Fruit fly (Drosophila melanogaster) whole organism, embryonic: ENCODE measurements around the gene temp.
A peak's percentile ranks its signal among the peaks of the same experiment; 100 is the strongest.

Experiments used
- ATbp ChIP-seq: fragments of 200-800 bp; sonication (Bioruptor generic); optimal IDR thresholded peaks from 2 replicates; lab custom pipeline; 2017; ENCODE audit warnings: missing biosample characterization, mild to moderate bottlenecking, missing genetic modification characterization, missing genetic modification reagents
- CG10147 ChIP-seq: fragments of 200-800 bp; sonication (Bioruptor generic); optimal IDR thresholded peaks from 2 replicates; lab custom pipeline; 2019; ENCODE audit warnings: missing biosample characterization, mild to moderate bottlenecking, missing genetic modification characterization, moderate library complexity
- CG10979 ChIP-seq: fragments of 200-800 bp; sonication (Bioruptor generic); optimal IDR thresholded peaks from 2 replicates; lab custom pipeline; 2018; ENCODE audit warnings: missing biosample characterization, mild to moderate bottlenecking, missing genetic modification characterization, moderate library complexity
- CG11085 ChIP-seq: fragments of 200-800 bp; sonication (Bioruptor generic); IDR thresholded peaks from 2 replicates; pipeline ENCODE4 v1.3.6; 2022; ENCODE audit warnings: missing biosample characterization, missing genetic modification characterization
- CG11247 ChIP-seq: fragments of 200-800 bp; sonication (Bioruptor generic); IDR thresholded peaks from 2 replicates; pipeline ENCODE4 v1.3.6; 2022; ENCODE audit warnings: missing biosample characterization, missing genetic modification characterization
- CG11504 ChIP-seq: fragments of 200-800 bp; sonication (Bioruptor generic); optimal IDR thresholded peaks from 3 replicates; lab custom pipeline; 2019; ENCODE audit warnings: missing biosample characterization, mild to moderate bottlenecking, missing genetic modification characterization, moderate library complexity
- CG12104 ChIP-seq: fragments of 200-800 bp; sonication (Bioruptor generic); optimal IDR thresholded peaks from 3 replicates; lab custom pipeline; 2016; ENCODE audit warnings: missing biosample characterization, missing genetic modification characterization
- CG13287 ChIP-seq: fragments of 200-800 bp; sonication (Bioruptor generic); IDR thresholded peaks from 2 replicates; pipeline ENCODE4 v1.3.6; 2022; ENCODE audit warnings: missing biosample characterization, missing genetic modification characterization; ENCODE audit not compliant: partially characterized antibody
- CG13775 ChIP-seq: fragments of 200-800 bp; sonication (Bioruptor generic); optimal IDR thresholded peaks from 3 replicates; lab custom pipeline; 2017; ENCODE audit warnings: missing biosample characterization, mild to moderate bottlenecking, missing genetic modification characterization
- CG14965 ChIP-seq: fragments of 200-800 bp; sonication (Bioruptor generic); optimal IDR thresholded peaks from 2 replicates; lab custom pipeline; 2016; ENCODE audit warnings: missing biosample characterization, missing genetic modification characterization, borderline replicate concordance
- CG15479 ChIP-seq: fragments of 200-800 bp; sonication (Bioruptor generic); optimal IDR thresholded peaks from 3 replicates; lab custom pipeline; 2019; ENCODE audit warnings: missing biosample characterization, mild to moderate bottlenecking, missing genetic modification characterization, moderate library complexity
- CG17328 ChIP-seq: fragments of 200-800 bp; sonication (Bioruptor generic); IDR thresholded peaks from 2 replicates; pipeline ENCODE4 v1.3.6; 2022; ENCODE audit warnings: missing biosample characterization, missing genetic modification characterization
- CG2875 ChIP-seq: fragments of 200-800 bp; sonication (Bioruptor generic); optimal IDR thresholded peaks from 2 replicates; lab custom pipeline; 2017; ENCODE audit warnings: missing biosample characterization, mild to moderate bottlenecking, missing genetic modification characterization, missing genetic modification reagents
- CG30431 ChIP-seq: fragments of 200-800 bp; sonication (Bioruptor generic); optimal IDR thresholded peaks from 2 replicates; lab custom pipeline; 2017; ENCODE audit warnings: missing biosample characterization, missing genetic modification characterization
- CG32767 ChIP-seq: fragments of 200-800 bp; sonication (Bioruptor generic); IDR thresholded peaks from 2 replicates; pipeline ENCODE4 v1.3.6; 2022; ENCODE audit warnings: missing biosample characterization, missing genetic modification characterization
- CG4404 ChIP-seq: fragments of 200-800 bp; sonication (Bioruptor generic); IDR thresholded peaks from 2 replicates; pipeline ENCODE4 v1.3.6; 2022; ENCODE audit warnings: missing biosample characterization, missing genetic modification characterization
- CG6175 ChIP-seq: fragments of 200-800 bp; sonication (Bioruptor generic); IDR thresholded peaks from 3 replicates; pipeline ENCODE4 v1.3.6; 2022; ENCODE audit warnings: missing biosample characterization, missing genetic modification characterization
- CG6254 ChIP-seq: fragments of 200-800 bp; sonication (Bioruptor generic); optimal IDR thresholded peaks from 3 replicates; lab custom pipeline; 2017; ENCODE audit warnings: mild to moderate bottlenecking, missing biosample characterization, missing genetic modification reagents, missing genetic modification characterization
- CG8290 ChIP-seq, 3 experiments: fragments of 200-800 bp; sonication (Bioruptor generic); optimal IDR thresholded peaks; 2 replicates each; lab custom pipeline; 2016 to 2019; ENCODE audit warnings: missing biosample characterization in 3 of 3, missing genetic modification characterization in 3 of 3, mild to moderate bottlenecking in 2 of 3, moderate library complexity in 1 of 3
- CoRest ChIP-seq: fragments of 200-800 bp; sonication (Bioruptor generic); optimal IDR thresholded peaks from 3 replicates; lab custom pipeline; 2018; ENCODE audit warnings: missing biosample characterization, mild to moderate bottlenecking, missing genetic modification characterization, moderate library complexity
- Elba2 ChIP-seq: fragments of 200-800 bp; sonication (Bioruptor generic); optimal IDR thresholded peaks from 3 replicates; lab custom pipeline; 2016; ENCODE audit warnings: missing biosample characterization, missing genetic modification characterization
- Kr ChIP-seq: fragments of 200-800 bp; sonication (Bioruptor generic); optimal IDR thresholded peaks from 2 replicates; lab custom pipeline; 2017; ENCODE audit warnings: missing biosample characterization, mild to moderate bottlenecking, missing genetic modification characterization
- MBD-R2 ChIP-seq: fragments of 200-800 bp; sonication (Bioruptor generic); IDR thresholded peaks from 2 replicates; pipeline ENCODE4 v1.3.6; 2022; ENCODE audit warnings: missing biosample characterization, missing genetic modification characterization
- NFAT ChIP-seq: fragments of 200-800 bp; sonication (Bioruptor generic); IDR thresholded peaks from 2 replicates; pipeline ENCODE4 v1.3.6; 2022; ENCODE audit warnings: missing biosample characterization, missing genetic modification characterization
- Oaz ChIP-seq: fragments of 200-800 bp; sonication (Bioruptor generic); IDR thresholded peaks from 2 replicates; pipeline ENCODE4 v1.3.6; 2022; ENCODE audit warnings: missing biosample characterization, missing genetic modification characterization
- Ssrp ChIP-seq: fragments of 200-800 bp; sonication (Bioruptor generic); optimal IDR thresholded peaks from 2 replicates; lab custom pipeline; 2018; ENCODE audit warnings: missing biosample characterization, mild to moderate bottlenecking, missing genetic modification characterization, moderate library complexity
- Xrp1 ChIP-seq: fragments of 200-800 bp; sonication (Bioruptor generic); IDR thresholded peaks from 2 replicates; pipeline ENCODE4 v1.3.6; 2022; ENCODE audit warnings: missing biosample characterization, missing genetic modification characterization
- abd-A ChIP-seq: fragments of 200-800 bp; sonication (Bioruptor generic); optimal IDR thresholded peaks from 3 replicates; lab custom pipeline; 2019; ENCODE audit warnings: missing biosample characterization, mild to moderate bottlenecking, missing genetic modification characterization, moderate library complexity
- aop ChIP-seq: fragments of 200-800 bp; sonication (Bioruptor generic); IDR thresholded peaks from 2 replicates; pipeline ENCODE4 v1.3.6; 2022; ENCODE audit warnings: missing biosample characterization, missing genetic modification characterization
- cas ChIP-seq: fragments of 200-800 bp; sonication (Bioruptor generic); IDR thresholded peaks from 2 replicates; pipeline ENCODE4 v1.3.6; 2022; ENCODE audit warnings: missing biosample characterization, missing genetic modification characterization
- corto ChIP-seq: fragments of 200-800 bp; sonication (Bioruptor generic); optimal IDR thresholded peaks from 2 replicates; lab custom pipeline; 2016; ENCODE audit warnings: missing biosample characterization, mild to moderate bottlenecking, missing genetic modification characterization, moderate library complexity
- dmrt11E ChIP-seq: fragments of 200-800 bp; sonication (Bioruptor generic); optimal IDR thresholded peaks from 3 replicates; lab custom pipeline; 2018; ENCODE audit warnings: missing biosample characterization, mild to moderate bottlenecking, missing genetic modification characterization, moderate library complexity
- fd96Cb ChIP-seq: fragments of 200-800 bp; sonication (Bioruptor generic); optimal IDR thresholded peaks from 2 replicates; lab custom pipeline; 2018; ENCODE audit warnings: missing biosample characterization, mild to moderate bottlenecking, missing genetic modification characterization, moderate library complexity
- fu2 ChIP-seq: fragments of 200-800 bp; sonication (Bioruptor generic); optimal IDR thresholded peaks from 2 replicates; lab custom pipeline; 2016; ENCODE audit warnings: missing biosample characterization, missing genetic modification characterization
- insv ChIP-seq, 2 experiments: fragments of 200-800 bp; sonication (Bioruptor generic); optimal IDR thresholded peaks; 3 replicates each; lab custom pipeline; 2016 to 2018; ENCODE audit warnings: missing biosample characterization in 2 of 2, missing genetic modification characterization in 2 of 2
- jigr1 ChIP-seq: fragments of 200-800 bp; sonication (Bioruptor generic); IDR thresholded peaks from 3 replicates; pipeline ENCODE4 v1.3.6; 2022; ENCODE audit warnings: missing biosample characterization, missing genetic modification characterization
- peb ChIP-seq: fragments of 200-800 bp; sonication (Bioruptor generic); IDR thresholded peaks from 2 replicates; pipeline ENCODE4 v1.3.6; 2022; ENCODE audit warnings: missing biosample characterization, missing genetic modification characterization
- prd ChIP-seq, 3 experiments: fragments of >200 bp in 2 of 3; fragments of 200-800 bp in 1 of 3; sonication (Bioruptor generic) in 1 of 3; optimal IDR thresholded peaks in 2 of 3; IDR thresholded peaks in 1 of 3; 2 replicates in 2 of 3; 3 replicates in 1 of 3; pipeline versions ENCODE4 v1.3.6 to Lab custom; 2017 to 2022; ENCODE audit warnings: missing biosample characterization in 1 of 3, missing genetic modification characterization in 1 of 3
- run ChIP-seq: fragments of 200-800 bp; sonication (Bioruptor generic); optimal IDR thresholded peaks from 3 replicates; lab custom pipeline; 2018; ENCODE audit warnings: missing biosample characterization, mild to moderate bottlenecking, missing genetic modification characterization
- sd ChIP-seq: fragments of 200-800 bp; sonication (Bioruptor generic); optimal IDR thresholded peaks from 3 replicates; lab custom pipeline; 2018; ENCODE audit warnings: missing biosample characterization, mild to moderate bottlenecking, missing genetic modification characterization, moderate library complexity
- sr ChIP-seq: fragments of 200-800 bp; sonication (Bioruptor generic); IDR thresholded peaks from 3 replicates; pipeline ENCODE4 v1.3.6; 2022; ENCODE audit warnings: missing biosample characterization, missing genetic modification characterization
- stwl ChIP-seq: fragments of 200-800 bp; sonication (Bioruptor generic); optimal IDR thresholded peaks from 3 replicates; lab custom pipeline; 2018; ENCODE audit warnings: missing biosample characterization, mild to moderate bottlenecking, missing genetic modification characterization, moderate library complexity
- ttk ChIP-seq: fragments of 200-800 bp; sonication (Bioruptor generic); IDR thresholded peaks from 2 replicates; pipeline ENCODE4 v2.1.2; 2022; ENCODE audit warnings: missing biosample characterization, missing genetic modification characterization
- vvl ChIP-seq: fragments of 200-800 bp; sonication (Bioruptor generic); IDR thresholded peaks from 2 replicates; pipeline ENCODE4 v1.3.6; 2022; ENCODE audit warnings: missing biosample characterization, missing genetic modification characterization
- wek ChIP-seq: fragments of 200-800 bp; sonication (Bioruptor generic); optimal IDR thresholded peaks from 3 replicates; lab custom pipeline; 2018; ENCODE audit warnings: missing biosample characterization, mild to moderate bottlenecking, missing genetic modification characterization, moderate library complexity
- wor ChIP-seq: fragments of 200-800 bp; sonication (Bioruptor generic); IDR thresholded peaks from 2 replicates; pipeline ENCODE4 v1.3.6; 2022; ENCODE audit warnings: missing biosample characterization, missing genetic modification characterization
- zen ChIP-seq: fragments of 200-800 bp; sonication (Bioruptor generic); optimal IDR thresholded peaks from 3 replicates; lab custom pipeline; 2018; ENCODE audit warnings: missing biosample characterization, mild to moderate bottlenecking, missing genetic modification characterization, moderate library complexity

temp gene

dm6 chrX:2222181-2222790, 40.0 kb downstream of the temp start, which contains the start of gene Vinc (continued):
- TF ChIP-seq CG4404 (GFP tag; lab: Robert Waterston, UW) (peak; percentile 70), CG12104 (GFP tag; lab: Kevin White, UChicago) (peak; percentile 74), stwl (tag; lab: Kevin White, UChicago) (peak; percentile 13), CG13775 (GFP tag; lab: Kevin White, UChicago) (peak; percentile 77), CG10147 (GFP tag; lab: Kevin White, UChicago) (peak; percentile 91)

dm6 chrX:2221598-2221997, 40.7 kb downstream of the temp start:
- TF ChIP-seq CG14965 (GFP tag; lab: Kevin White, UChicago), result no peak
- TF ChIP-seq corto (GFP tag; lab: Kevin White, UChicago), result no peak
- no peak for TF ChIP-seq CG13287 (GFP tag; lab: Robert Waterston, UW)
- no peak for TF ChIP-seq NFAT (GFP tag; lab: Robert Waterston, UW)
- no peak for TF ChIP-seq wor (GFP tag; lab: Robert Waterston, UW)
- no peak for TF ChIP-seq run (tag; lab: Kevin White, UChicago)
- no peak for TF ChIP-seq CG6175
- peak; percentile 57 to 95 for TF ChIP-seq insv (GFP tag; optimal IDR thresholded peaks at IDR 0.05; lab: Kevin White, UChicago)
- no peak for TF ChIP-seq dmrt11E (tag; lab: Kevin White, UChicago)
- peak; percentile 18 for TF ChIP-seq zen (tag; lab: Kevin White, UChicago)
- TF ChIP-seq sr, result no peak
- no peak for TF ChIP-seq CG11085 (GFP tag; lab: Robert Waterston, UW)
- TF ChIP-seq fd96Cb (tag; lab: Kevin White, UChicago), result no peak
- peak; percentile 41 for TF ChIP-seq CG11504
- no peak for TF ChIP-seq Oaz (GFP tag; lab: Robert Waterston, UW)
- TF ChIP-seq CoRest (tag; lab: Kevin White, UChicago), result no peak
- TF ChIP-seq Elba2 (GFP tag; lab: Kevin White, UChicago), result peak; percentile 61
- no peak for TF ChIP-seq CG15479 (GFP tag; lab: Kevin White, UChicago)

- TF ChIP-seq aop, result no peak
- 0 out of 2 replicates have a peak, but pooled peaks have one; percentile 21 for TF ChIP-seq CG17328 (GFP tag; lab: Robert Waterston, UW)
- no peak for TF ChIP-seq prd (optimal IDR thresholded peaks at IDR 0.05; lab: Kevin White, UChicago)
- peak; percentile 30; the same call in 1 of the 3 replicates for TF ChIP-seq prd (GFP tag; IDR thresholded peaks at IDR 0.05; lab: Robert Waterston, UW)
- TF ChIP-seq CG30431, result no peak
- no peak for TF ChIP-seq CG8290 (GFP tag; optimal IDR thresholded peaks at IDR 0.05; lab: Kevin White, UChicago)
- no peak for TF ChIP-seq CG8290 (tag; optimal IDR thresholded peaks at IDR 0.05; lab: Kevin White, UChicago)
- no peak for TF ChIP-seq cas (GFP tag; lab: Robert Waterston, UW)
- 0 out of 2 replicates have a peak, but pooled peaks have one; percentile 7 for TF ChIP-seq ttk (GFP tag; lab: Robert Waterston, UW)
- no peak for TF ChIP-seq CG6254
- TF ChIP-seq jigr1 (GFP tag; lab: Robert Waterston, UW), result no peak
- no peak for TF ChIP-seq MBD-R2 (GFP tag; lab: Robert Waterston, UW)
- no peak for TF ChIP-seq wek (GFP tag; lab: Kevin White, UChicago)
- TF ChIP-seq CG10979 (tag; lab: Kevin White, UChicago), result peak; percentile 41
- no peak for TF ChIP-seq CG11247 (GFP tag; lab: Robert Waterston, UW)
- no peak for TF ChIP-seq sd
- TF ChIP-seq ATbp (GFP tag; lab: Kevin White, UChicago), result peak; percentile 2
- peak; percentile 9 for TF ChIP-seq Ssrp (tag; lab: Kevin White, UChicago)
- no peak for TF ChIP-seq CG32767
- TF ChIP-seq vvl (GFP tag; lab: Robert Waterston, UW), result peak; percentile 29; the same call in 1 of the 2 replicates
- TF ChIP-seq abd-A (tag; lab: Kevin White, UChicago), result no peak
- no peak for TF ChIP-seq Kr (GFP tag; lab: Kevin White, UChicago)
- TF ChIP-seq CG2875, result no peak
- TF ChIP-seq fu2 (GFP tag; lab: Kevin White, UChicago), result no peak
- no peak for TF ChIP-seq peb (GFP tag; lab: Robert Waterston, UW)
- TF ChIP-seq Xrp1 (GFP tag; lab: Robert Waterston, UW), result peak; percentile 35; the same call in 1 of the 2 replicates
Observed at dm6 chrX:2219899-2220298, 42.4 kb downstream of the temp start.
